Worm (Caenorhabditis elegans) whole organism, mixed stage, embryonic: ENCODE results near the gene sre-13.

Experiments used
- M03D4.4 ChIP-seq: sonication (generic microtip); optimal IDR thresholded peaks from 2 replicates; lab custom pipeline; 2017; ENCODE audit warnings: mild to moderate bottlenecking, missing genetic modification characterization, missing compliant biosample characterization
- bed-3 ChIP-seq: fragments of 200-800 bp; sonication (Bioruptor generic); optimal IDR thresholded peaks from 3 replicates; lab custom pipeline; 2018; ENCODE audit warnings: mild to moderate bottlenecking, missing genetic modification characterization, moderate library complexity, missing compliant biosample characterization
- blmp-1 ChIP-seq: fragments of 150-350 bp; optimal IDR thresholded peaks from 2 replicates; lab custom pipeline; 2014; ENCODE audit warnings: missing biosample characterization, missing genetic modification characterization
- ceh-43 ChIP-seq: fragments of 200-800 bp; sonication (Bioruptor generic); optimal IDR thresholded peaks from 2 replicates; lab custom pipeline; 2018; ENCODE audit warnings: mild to moderate bottlenecking, missing genetic modification characterization, moderate library complexity, missing compliant biosample characterization
- ceh-83 ChIP-seq: fragments of 200-800 bp; sonication (Bioruptor generic); optimal IDR thresholded peaks from 2 replicates; lab custom pipeline; 2018; ENCODE audit warnings: mild to moderate bottlenecking, missing genetic modification characterization, missing compliant biosample characterization
- ces-1 ChIP-seq: fragments of 150-350 bp; optimal IDR thresholded peaks from 2 replicates; lab custom pipeline; 2014; ENCODE audit warnings: missing biosample characterization, missing genetic modification reagents, missing genetic modification characterization
- cnd-1 ChIP-seq: fragments of 200-800 bp; sonication (Bioruptor generic); optimal IDR thresholded peaks from 2 replicates; lab custom pipeline; 2018; ENCODE audit warnings: mild to moderate bottlenecking, missing genetic modification characterization, missing compliant biosample characterization
- elt-1 ChIP-seq: sonication (generic microtip); optimal IDR thresholded peaks from 2 replicates; lab custom pipeline; 2017; ENCODE audit warnings: missing genetic modification characterization, mild to moderate bottlenecking, missing compliant biosample characterization, antibody characterized with exemption, moderate library complexity, borderline replicate concordance; ENCODE audit not compliant: insufficient read depth
- elt-3 ChIP-seq: fragments of 150-350 bp; optimal IDR thresholded peaks from 2 replicates; lab custom pipeline; 2014; ENCODE audit warnings: missing biosample characterization, missing genetic modification characterization
- flh-1 ChIP-seq: fragments of 200-800 bp; sonication (Bioruptor generic); optimal IDR thresholded peaks from 2 replicates; lab custom pipeline; 2018; ENCODE audit warnings: mild to moderate bottlenecking, missing genetic modification characterization, moderate library complexity, missing compliant biosample characterization
- ham-2 ChIP-seq: fragments of 200-800 bp; sonication (Bioruptor generic); optimal IDR thresholded peaks from 2 replicates; lab custom pipeline; 2018; ENCODE audit warnings: mild to moderate bottlenecking, missing genetic modification characterization, missing compliant biosample characterization
- hlh-1 ChIP-seq: fragments of 150-350 bp; optimal IDR thresholded peaks from 2 replicates; lab custom pipeline; 2014; ENCODE audit warnings: missing biosample characterization, missing genetic modification reagents, missing genetic modification characterization
- lin-13 ChIP-seq: fragments of 150-350 bp; optimal IDR thresholded peaks from 2 replicates; lab custom pipeline; 2014; ENCODE audit warnings: missing biosample characterization, missing genetic modification characterization
- lin-32 ChIP-seq: fragments of 200-800 bp; sonication (Bioruptor generic); optimal IDR thresholded peaks from 2 replicates; lab custom pipeline; 2018; ENCODE audit warnings: mild to moderate bottlenecking, missing genetic modification characterization, missing compliant biosample characterization
- lsy-2 ChIP-seq: fragments of 150-350 bp; optimal IDR thresholded peaks from 2 replicates; lab custom pipeline; 2014; ENCODE audit warnings: missing biosample characterization, missing genetic modification characterization
- mab-5 ChIP-seq: fragments of 150-350 bp; optimal IDR thresholded peaks from 2 replicates; lab custom pipeline; 2014; ENCODE audit warnings: missing biosample characterization, missing genetic modification characterization
- mep-1 ChIP-seq: fragments of 150-350 bp; optimal IDR thresholded peaks from 2 replicates; lab custom pipeline; 2017; ENCODE audit warnings: missing biosample characterization, missing genetic modification reagents, missing genetic modification characterization, inconsistent platforms
- nhr-237 ChIP-seq: fragments of 150-350 bp; optimal IDR thresholded peaks from 2 replicates; lab custom pipeline; 2014; ENCODE audit warnings: missing biosample characterization, missing genetic modification characterization
- nhr-76 ChIP-seq: sonication (generic microtip); optimal IDR thresholded peaks from 2 replicates; lab custom pipeline; 2017; ENCODE audit warnings: missing biosample characterization, missing genetic modification characterization
- pha-4 ChIP-seq: fragments of 150-350 bp; optimal IDR thresholded peaks from 2 replicates; lab custom pipeline; 2018; ENCODE audit warnings: missing biosample characterization, missing genetic modification reagents, missing genetic modification characterization
- sem-2 ChIP-seq: fragments of 200-800 bp; sonication (Bioruptor generic); optimal IDR thresholded peaks from 2 replicates; lab custom pipeline; 2018; ENCODE audit warnings: mild to moderate bottlenecking, missing genetic modification characterization, missing compliant biosample characterization
- sptf-1 ChIP-seq: sonication (generic microtip); optimal IDR thresholded peaks from 2 replicates; lab custom pipeline; 2017; ENCODE audit warnings: mild to moderate bottlenecking, missing genetic modification characterization, moderate library complexity, missing compliant biosample characterization
- tbx-8 ChIP-seq: fragments of 200-800 bp; sonication (Bioruptor generic); optimal IDR thresholded peaks from 2 replicates; lab custom pipeline; 2018; ENCODE audit warnings: mild to moderate bottlenecking, missing genetic modification characterization, moderate library complexity, missing compliant biosample characterization
- unc-120 ChIP-seq: sonication (generic microtip); optimal IDR thresholded peaks from 2 replicates; lab custom pipeline; 2017; ENCODE audit warnings: missing genetic modification characterization, missing compliant biosample characterization; ENCODE audit not compliant: poor library complexity, severe bottlenecking
- unc-39 ChIP-seq: fragments of 150-350 bp; optimal IDR thresholded peaks from 2 replicates; lab custom pipeline; 2014; ENCODE audit warnings: missing biosample characterization, missing genetic modification characterization
- unc-62 ChIP-seq: fragments of 150-350 bp; optimal IDR thresholded peaks from 2 replicates; lab custom pipeline; 2014; ENCODE audit warnings: missing biosample characterization, missing genetic modification reagents, missing genetic modification characterization
- zip-8 ChIP-seq: fragments of 150-350 bp; optimal IDR thresholded peaks from 2 replicates; lab custom pipeline; 2014; ENCODE audit warnings: missing biosample characterization, missing genetic modification characterization

sre-13 gene

ce11 chrII:14615735-14616134 lies 20.9 kb downstream of the sre-13 start, which contains the start of gene mltn-9:
Gene mltn-9 (plus strand): TSS chrII:14616035.
- TF ChIP-seq nhr-237 (tag; lab: Kevin White, UChicago) (no peak), mep-1 (tag; lab: Kevin White, UChicago) (no peak), sptf-1 (tag; lab: Kevin White, UChicago) (no peak), elt-3 (tag; lab: Kevin White, UChicago) (no peak)
- TF ChIP-seq, all 35 proteins: peak for 0

DNA sequence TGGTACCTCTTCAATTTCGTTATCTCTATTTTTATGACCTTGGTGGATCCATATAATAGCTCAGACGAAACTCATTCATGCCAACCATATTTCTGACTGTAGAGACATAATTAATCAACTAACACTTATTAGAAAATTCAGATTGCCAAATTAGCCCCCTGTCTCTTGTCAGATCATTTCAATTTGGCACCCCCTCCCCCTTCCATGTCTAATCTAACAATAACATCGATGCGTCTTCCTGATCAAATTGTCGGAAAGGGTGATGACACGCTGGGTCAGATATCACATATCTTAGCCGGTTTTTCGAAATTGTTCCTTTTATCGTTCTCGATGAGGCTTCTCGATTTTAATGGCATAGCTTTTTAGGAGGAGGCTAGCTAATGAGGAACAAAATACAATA lies 25.3 kb downstream of the sre-13 start:
- peak; percentile 52 for TF ChIP-seq elt-1 (tag; lab: Kevin White, UChicago)
- TF ChIP-seq ham-2 (GFP tag; lab: Kevin White, UChicago) = peak; percentile 31
- TF ChIP-seq bed-3 = no peak

DNA sequence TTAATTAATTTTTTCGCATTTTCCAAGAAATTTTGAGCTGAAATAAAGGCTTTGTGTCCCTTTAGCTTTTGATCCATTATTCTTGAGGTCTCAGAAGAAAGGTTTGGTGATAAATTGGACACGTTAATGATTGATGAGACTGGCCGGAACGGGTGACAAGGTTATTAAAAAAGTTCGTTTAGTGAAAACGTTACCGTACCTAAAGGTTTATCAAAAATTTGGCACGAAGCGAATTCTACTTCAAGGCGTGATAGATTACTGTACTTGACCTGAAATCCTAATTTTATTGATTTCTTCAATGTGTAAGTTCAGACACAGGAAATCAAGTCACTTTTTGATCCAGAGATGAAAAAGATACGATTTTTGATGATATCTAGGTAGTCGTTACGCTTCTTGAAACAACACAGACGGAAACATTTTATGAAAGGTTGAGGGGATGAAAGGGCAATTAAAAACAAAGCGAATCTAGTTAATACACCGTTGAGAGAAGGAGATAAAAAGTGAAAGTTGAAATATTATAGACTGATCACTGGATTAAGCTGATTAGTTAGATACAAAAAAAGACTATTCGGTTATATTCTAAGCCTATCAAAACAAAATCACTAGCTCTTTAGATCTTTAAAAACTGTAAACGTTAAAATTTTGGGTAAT lies 26.0 kb downstream of the sre-13 start:
- TF ChIP-seq blmp-1 (tag; lab: Kevin White, UChicago) = no peak
- TF ChIP-seq flh-1 (GFP tag; lab: Kevin White, UChicago) = no peak
- TF ChIP-seq cnd-1 = no peak
- no peak for TF ChIP-seq lin-13
- no peak for TF ChIP-seq ceh-43 (GFP tag; lab: Kevin White, UChicago)
- no peak for TF ChIP-seq ceh-83

ce11 chrII:14609297-14609937 lies 27.2 kb downstream of the sre-13 start:
- no peak for TF ChIP-seq flh-1 (GFP tag; lab: Kevin White, UChicago)
- TF ChIP-seq nhr-237 (tag; lab: Kevin White, UChicago) = no peak
- no peak for TF ChIP-seq unc-39 (tag; lab: Kevin White, UChicago)
- TF ChIP-seq lin-32 (GFP tag; lab: Kevin White, UChicago) = no peak
- TF ChIP-seq elt-3 (tag; lab: Kevin White, UChicago) = no peak
- TF ChIP-seq tbx-8 (GFP tag; lab: Kevin White, UChicago) = no peak
- TF ChIP-seq ceh-43 (GFP tag; lab: Kevin White, UChicago) = no peak
- no peak for TF ChIP-seq mab-5 (tag; lab: Kevin White, UChicago)
- no peak for TF ChIP-seq nhr-76 (tag; lab: Kevin White, UChicago)
- no peak for TF ChIP-seq pha-4 (tag; lab: Kevin White, UChicago)
- no peak for TF ChIP-seq unc-120 (tag; lab: Kevin White, UChicago)
- no peak for TF ChIP-seq zip-8 (tag; lab: Kevin White, UChicago)
- no peak for TF ChIP-seq lin-13
- no peak for TF ChIP-seq sptf-1 (tag; lab: Kevin White, UChicago)
- TF ChIP-seq lsy-2 (tag; lab: Kevin White, UChicago) = no peak
- no peak for TF ChIP-seq unc-62 (GFP tag; lab: Kevin White, UChicago)
- no peak for TF ChIP-seq M03D4.4 (tag; lab: Kevin White, UChicago)

- TF ChIP-seq ceh-83 = no peak
- TF ChIP-seq sem-2 = no peak
- TF ChIP-seq elt-3 (tag; lab: Kevin White, UChicago) = no peak
- no peak for TF ChIP-seq flh-1 (GFP tag; lab: Kevin White, UChicago)
- TF ChIP-seq M03D4.4 (tag; lab: Kevin White, UChicago) = no peak
- TF ChIP-seq bed-3 = no peak
Observed at ce11 chrII:14608508-14608907, 28.1 kb downstream of the sre-13 start.

DNA sequence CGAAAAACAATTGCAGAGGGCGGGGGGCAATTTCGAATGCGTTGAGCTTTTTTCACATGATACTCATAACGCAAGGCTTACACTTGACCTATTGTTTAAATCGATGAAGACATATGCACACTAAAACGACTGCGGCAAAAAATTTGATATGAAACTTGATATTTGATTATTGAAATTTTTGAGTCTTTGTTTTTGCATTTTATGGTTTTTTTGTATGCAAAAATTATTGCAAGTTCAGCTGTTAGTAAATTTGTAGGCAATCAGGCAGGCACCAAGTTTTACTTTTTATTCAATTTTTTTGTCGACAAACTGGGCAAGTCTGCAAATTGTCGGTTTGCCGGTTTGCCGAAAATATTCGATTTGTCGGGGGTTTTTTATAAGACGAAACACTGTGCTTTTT lies 30.5 kb downstream of the sre-13 start, which contains the start of gene arl-3:
Gene arl-3 (plus strand): TSS at position 301 of the 400 bp plus-strand sequence.
- TF ChIP-seq ceh-83 = no peak

DNA sequence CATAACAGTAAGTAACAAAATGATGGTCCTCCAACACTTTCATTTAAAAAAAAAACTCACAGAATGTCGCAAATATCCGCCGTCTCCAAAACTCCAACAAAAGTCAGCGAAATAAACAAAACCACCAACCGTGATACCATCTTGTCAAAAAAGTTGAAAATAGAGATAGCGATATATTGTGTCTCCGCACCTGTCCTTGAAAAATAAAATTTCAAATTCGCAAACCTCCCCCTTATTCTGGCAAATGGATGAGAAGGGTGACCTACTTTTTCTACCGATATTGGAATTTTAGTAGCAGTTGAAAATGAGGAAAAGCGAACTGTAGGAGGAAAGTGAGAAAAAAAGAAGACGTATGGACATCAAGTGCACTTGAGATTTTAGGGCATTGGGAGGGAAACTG lies 31.2 kb downstream of the sre-13 start, which contains the start of gene F19H8.2:
Gene F19H8.2 (minus strand): TSS at position 391 of the 400 bp plus-strand sequence.
- no peak for TF ChIP-seq mab-5 (tag; lab: Kevin White, UChicago)
- no peak for TF ChIP-seq ceh-43 (GFP tag; lab: Kevin White, UChicago)
- TF ChIP-seq hlh-1 (tag; lab: Kevin White, UChicago) = no peak
- TF ChIP-seq pha-4 (tag; lab: Kevin White, UChicago) = no peak
- TF ChIP-seq ces-1 = no peak
- TF ChIP-seq blmp-1 (tag; lab: Kevin White, UChicago) = no peak
- no peak for TF ChIP-seq unc-39 (tag; lab: Kevin White, UChicago)
- TF ChIP-seq sem-2 = no peak
